Worm (Caenorhabditis elegans) whole organism, L4/young adult: ENCODE results near the gene ZK84.4.

Experiments used
- W03F9.2 ChIP-seq: fragments of 150-350 bp; optimal IDR thresholded peaks from 2 replicates; lab custom pipeline; 2014; ENCODE audit warnings: missing biosample characterization, missing genetic modification characterization
- dao-5 ChIP-seq: sonication (generic microtip); optimal IDR thresholded peaks from 2 replicates; lab custom pipeline; 2016; ENCODE audit warnings: missing genotype, missing genetic modification characterization, moderate library complexity, missing compliant biosample characterization
- him-1 ChIP-seq: sonication (generic microtip); optimal IDR thresholded peaks from 2 replicates; lab custom pipeline; 2016; ENCODE audit warnings: missing genotype, missing genetic modification reagents, missing genetic modification characterization, missing compliant biosample characterization

DNA sequence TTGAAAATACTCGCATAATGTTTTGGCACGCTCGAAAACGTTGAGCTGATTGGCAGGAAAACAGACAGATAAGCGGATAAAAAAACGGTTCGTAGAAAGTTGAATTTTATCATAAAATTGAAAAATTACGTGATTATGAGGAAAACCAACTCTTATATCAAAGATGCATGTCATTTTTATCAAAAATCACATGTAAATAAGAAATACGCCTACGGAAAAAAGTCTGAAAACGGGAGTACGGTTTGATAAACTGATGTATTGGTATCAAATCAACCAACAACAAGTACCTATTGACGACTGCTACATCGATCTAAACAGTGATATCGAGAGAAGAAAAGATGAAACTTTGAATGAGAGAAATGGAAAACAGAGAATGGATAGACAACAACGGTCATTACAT lies 16.9 kb upstream of the ZK84.4 start:
- TF ChIP-seq him-1 (tag; lab: Kevin White, UChicago) (no peak), W03F9.2 (tag; lab: Kevin White, UChicago) (no peak), dao-5 (tag; lab: Kevin White, UChicago) (no peak)
